Worm (Caenorhabditis elegans): Measurements from ENCODE around the gene K02E10.7.

- no peak for TF ChIP-seq let-607 (tag; optimal IDR thresholded peaks at IDR 0.05)
- TF ChIP-seq nhr-179 (tag; optimal IDR thresholded peaks at IDR 0.05), result no peak
- TF ChIP-seq nfya-1 (tag; optimal IDR thresholded peaks at IDR 0.05; ENCODE audit: borderline replicate concordance, insufficient read depth), result no peak
- no peak for TF ChIP-seq him-1 (tag; optimal IDR thresholded peaks at IDR 0.05)
- no peak for TF ChIP-seq madf-6 (GFP tag; IDR thresholded peaks at IDR 0.05)
- no peak for TF ChIP-seq efl-1 (GFP tag; optimal IDR thresholded peaks at IDR 0.05)
- TF ChIP-seq ama-1 (optimal IDR thresholded peaks at IDR 0.05), result no peak
- no peak for TF ChIP-seq ama-1 (GFP tag; optimal IDR thresholded peaks at IDR 0.05)
- TF ChIP-seq F10E7.11 (tag; optimal IDR thresholded peaks at IDR 0.05), result no peak
- no peak for TF ChIP-seq ceh-58 (GFP tag; IDR thresholded peaks at IDR 0.05)
- no peak for TF ChIP-seq nhr-27 (tag; optimal IDR thresholded peaks at IDR 0.05)
- TF ChIP-seq lin-40 (tag; optimal IDR thresholded peaks at IDR 0.05), result no peak
Measured at ce11 chrX:2508449-2508848, at the start of gene K02E10.7.
